Fruit fly (Drosophila melanogaster): ENCODE measurements around the gene CG3618.

The CG3618 gene

dm6 chr3L:20778224-20779063 lies 37.4 kb downstream of the CG3618 start, which contains the start of the genes Pex16 and Pex14 (continued):
- no peak for TF ChIP-seq Blimp-1 (GFP tag; optimal IDR thresholded peaks at IDR 0.05)
- peak; percentile 71 for TF ChIP-seq ranshi (GFP tag; IDR thresholded peaks at IDR 0.05)
- peak; percentile 73 for TF ChIP-seq bcd (GFP tag; optimal IDR thresholded peaks at IDR 0.05)
- peak; percentile 67 for TF ChIP-seq Aef1 (GFP tag; IDR thresholded peaks at IDR 0.05)
- TF ChIP-seq CG10321 (GFP tag; IDR thresholded peaks at IDR 0.05), result no peak
- peak; percentile 77 for TF ChIP-seq CG1602 (GFP tag; optimal IDR thresholded peaks at IDR 0.05)
- TF ChIP-seq CG6254 (GFP tag; optimal IDR thresholded peaks at IDR 0.05), result no peak
- TF ChIP-seq maf-S (GFP tag; optimal IDR thresholded peaks at IDR 0.05), result peak; percentile 72
- peak; percentile 48; the same call in 1 of the 2 replicates for TF ChIP-seq CG11696 (GFP tag; IDR thresholded peaks at IDR 0.05)
- TF ChIP-seq ap (GFP tag; IDR thresholded peaks at IDR 0.05), result peak; percentile 34; the same call in 1 of the 2 replicates
- no peak for TF ChIP-seq Jarid2 (GFP tag; optimal IDR thresholded peaks at IDR 0.05)
- peak; percentile 66 for TF ChIP-seq her (GFP tag; optimal IDR thresholded peaks at IDR 0.05)
- TF ChIP-seq Usf (GFP tag; optimal IDR thresholded peaks at IDR 0.05), result peak; percentile 46
- no peak for TF ChIP-seq tap (tag; optimal IDR thresholded peaks at IDR 0.05)
- peak; percentile 44 for TF ChIP-seq Sry-δ (GFP tag; optimal IDR thresholded peaks at IDR 0.05)
- TF ChIP-seq CG42726 (GFP tag; IDR thresholded peaks at IDR 0.05; ENCODE audit: partially characterized antibody), result no peak
- TF ChIP-seq caup (GFP tag; optimal IDR thresholded peaks at IDR 0.05; ENCODE audit: severe bottlenecking), result peak; percentile 27
- TF ChIP-seq CG14441 (GFP tag; IDR thresholded peaks at IDR 0.05), result peak; percentile 76
- no peak for TF ChIP-seq gt (GFP tag; IDR thresholded peaks at IDR 0.05)
- TF ChIP-seq CG8388 (GFP tag; optimal IDR thresholded peaks at IDR 0.05), result no peak
- peak; percentile 54; the same call in 1 of the 2 replicates for TF ChIP-seq CG6272 (GFP tag; IDR thresholded peaks at IDR 0.05)
- peak; percentile 48 for TF ChIP-seq disco-r (GFP tag; optimal IDR thresholded peaks at IDR 0.05)
- peak; percentile 75 for TF ChIP-seq CG13775 (GFP tag; optimal IDR thresholded peaks at IDR 0.05)
- peak; percentile 20 for TF ChIP-seq CG12071 (GFP tag; optimal IDR thresholded peaks at IDR 0.05)
- TF ChIP-seq gsb-n (tag; optimal IDR thresholded peaks at IDR 0.05), result no peak
- TF ChIP-seq CG1792 (GFP tag; optimal IDR thresholded peaks at IDR 0.05), result peak; percentile 29
- TF ChIP-seq CG10959 (GFP tag; IDR thresholded peaks at IDR 0.05), result no peak
- peak; percentile 85 for TF ChIP-seq Rfx (GFP tag; IDR thresholded peaks at IDR 0.05)
- TF ChIP-seq CG33213 (GFP tag; optimal IDR thresholded peaks at IDR 0.05), result peak; percentile 56
- no peak for TF ChIP-seq CG12299 (tag; optimal IDR thresholded peaks at IDR 0.05)
- TF ChIP-seq br (optimal IDR thresholded peaks at IDR 0.05), result no peak
- TF ChIP-seq Dad (GFP tag; optimal IDR thresholded peaks at IDR 0.05), result peak; percentile 65
- peak; percentile 38 for TF ChIP-seq ewg (GFP tag; optimal IDR thresholded peaks at IDR 0.05)
- peak; percentile 54 for TF ChIP-seq CG12744 (GFP tag; optimal IDR thresholded peaks at IDR 0.05)
- no peak for TF ChIP-seq CG7987 (GFP tag; optimal IDR thresholded peaks at IDR 0.05)
- peak; percentile 69 for TF ChIP-seq Dip3 (GFP tag; optimal IDR thresholded peaks at IDR 0.05)
- TF ChIP-seq ATbp (GFP tag; optimal IDR thresholded peaks at IDR 0.05), result no peak
- TF ChIP-seq Spps (tag; optimal IDR thresholded peaks at IDR 0.05), result peak; percentile 28
- TF ChIP-seq HLHmδ (GFP tag; optimal IDR thresholded peaks at IDR 0.05), result no peak
- 0 out of 2 replicates have a peak, but pooled peaks have one; percentile 39 for TF ChIP-seq CG8765 (GFP tag; IDR thresholded peaks at IDR 0.05)
- TF ChIP-seq grn (GFP tag; optimal IDR thresholded peaks at IDR 0.05), result no peak
- peak; percentile 49 for TF ChIP-seq CG15514 (GFP tag; optimal IDR thresholded peaks at IDR 0.05)
- TF ChIP-seq peb (GFP tag; IDR thresholded peaks at IDR 0.05), result peak; percentile 24; the same call in 1 of the 2 replicates
- TF ChIP-seq fd96Cb (tag; optimal IDR thresholded peaks at IDR 0.05), result peak; percentile 58
- peak; percentile 55; the same call in 1 of the 3 replicates for TF ChIP-seq Optix (GFP tag; IDR thresholded peaks at IDR 0.05)
- TF ChIP-seq lab (GFP tag; optimal IDR thresholded peaks at IDR 0.05), result peak; percentile 64
- peak; percentile 85 for TF ChIP-seq zfh2 (GFP tag; optimal IDR thresholded peaks at IDR 0.05)
- TF ChIP-seq CG16863 (GFP tag; optimal IDR thresholded peaks at IDR 0.05), result peak; percentile 76
- TF ChIP-seq pum (GFP tag; optimal IDR thresholded peaks at IDR 0.05), result peak; percentile 83

All from whole organism, embryonic.